Fruit fly (Drosophila melanogaster): ENCODE data around the gene Dref.

The Dref gene

dm6 chr2L:9947265-9947664 lies 19.8 kb downstream of the Dref start, which contains the start of gene CG5853 (continued):
- TF ChIP-seq CG4282 (GFP tag; optimal IDR thresholded peaks at IDR 0.05): no peak
- TF ChIP-seq CG9437 (GFP tag; optimal IDR thresholded peaks at IDR 0.05): no peak
- no peak for TF ChIP-seq CG7372 (GFP tag; IDR thresholded peaks at IDR 0.05)
- no peak for TF ChIP-seq CG10321 (GFP tag; IDR thresholded peaks at IDR 0.05)
- TF ChIP-seq NFAT (GFP tag; IDR thresholded peaks at IDR 0.05): 0 out of 2 replicates have a peak, but pooled peaks have one; percentile 32
- TF ChIP-seq fru (optimal IDR thresholded peaks at IDR 0.05): no peak
- TF ChIP-seq slou (GFP tag; optimal IDR thresholded peaks at IDR 0.05): no peak
- TF ChIP-seq CG7745 (tag; optimal IDR thresholded peaks at IDR 0.05): no peak
- no peak for TF ChIP-seq CG11093 (GFP tag; IDR thresholded peaks at IDR 0.05)
- TF ChIP-seq tna (GFP tag; IDR thresholded peaks at IDR 0.05; ENCODE audit: partially characterized antibody): no peak
- TF ChIP-seq chn (GFP tag; optimal IDR thresholded peaks at IDR 0.05): no peak
- TF ChIP-seq ham (GFP tag; IDR thresholded peaks at IDR 0.05): no peak
- TF ChIP-seq CG12071 (GFP tag; optimal IDR thresholded peaks at IDR 0.05): no peak
- no peak for TF ChIP-seq h (optimal IDR thresholded peaks at IDR 0.05)
- no peak for TF ChIP-seq bbx (GFP tag; IDR thresholded peaks at IDR 0.05; ENCODE audit: partially characterized antibody)
- TF ChIP-seq mirr (GFP tag; optimal IDR thresholded peaks at IDR 0.05): peak; percentile 84
- no peak for TF ChIP-seq NfI (GFP tag; optimal IDR thresholded peaks at IDR 0.05)
- TF ChIP-seq tio (GFP tag; optimal IDR thresholded peaks at IDR 0.05): no peak
- no peak for TF ChIP-seq CG2129 (GFP tag; IDR thresholded peaks at IDR 0.05; ENCODE audit: partially characterized antibody)
- TF ChIP-seq Abd-B (GFP tag; optimal IDR thresholded peaks at IDR 0.05): no peak
- no peak for TF ChIP-seq CG12219 (GFP tag; optimal IDR thresholded peaks at IDR 0.05)
- TF ChIP-seq CG10147 (GFP tag; optimal IDR thresholded peaks at IDR 0.05): no peak
- no peak for TF ChIP-seq CG18476 (GFP tag; optimal IDR thresholded peaks at IDR 0.05)
- no peak for TF ChIP-seq Dfd (GFP tag; optimal IDR thresholded peaks at IDR 0.05)
- TF ChIP-seq gce (GFP tag; IDR thresholded peaks at IDR 0.05): no peak
- no peak for TF ChIP-seq CG30403 (GFP tag; optimal IDR thresholded peaks at IDR 0.05)
- no peak for TF ChIP-seq scrt (GFP tag; optimal IDR thresholded peaks at IDR 0.05)
- TF ChIP-seq ranshi (GFP tag; IDR thresholded peaks at IDR 0.05): no peak
- no peak for TF ChIP-seq CG14667 (GFP tag; IDR thresholded peaks at IDR 0.05)
- TF ChIP-seq unpg (GFP tag; optimal IDR thresholded peaks at IDR 0.05): no peak
- TF ChIP-seq schlank (tag; optimal IDR thresholded peaks at IDR 0.05): no peak
- TF ChIP-seq Max (GFP tag; optimal IDR thresholded peaks at IDR 0.05): no peak
- no peak for TF ChIP-seq emc (GFP tag; optimal IDR thresholded peaks at IDR 0.05)
- no peak for TF ChIP-seq fd3F (GFP tag; optimal IDR thresholded peaks at IDR 0.05)
- no peak for TF ChIP-seq CG6765 (GFP tag; optimal IDR thresholded peaks at IDR 0.05)
- TF ChIP-seq CG2202 (tag; optimal IDR thresholded peaks at IDR 0.05): no peak
- no peak for TF ChIP-seq knrl (GFP tag; IDR thresholded peaks at IDR 0.05; ENCODE audit: partially characterized antibody)
- peak; percentile 25 for TF ChIP-seq CG3163 (GFP tag; optimal IDR thresholded peaks at IDR 0.05)
- TF ChIP-seq CG8089 (GFP tag; optimal IDR thresholded peaks at IDR 0.05): no peak
- TF ChIP-seq dm (GFP tag; optimal IDR thresholded peaks at IDR 0.05): no peak
- no peak for TF ChIP-seq Meics (GFP tag; optimal IDR thresholded peaks at IDR 0.05)
- TF ChIP-seq CG33557 (GFP tag; optimal IDR thresholded peaks at IDR 0.05): no peak
- TF ChIP-seq CG6175 (GFP tag; IDR thresholded peaks at IDR 0.05): peak; percentile 53; the same call in 1 of the 3 replicates
- TF ChIP-seq sr (GFP tag; IDR thresholded peaks at IDR 0.05): peak; percentile 32; the same call in 1 of the 3 replicates
- no peak for TF ChIP-seq Sin3A (optimal IDR thresholded peaks at IDR 0.05)
- TF ChIP-seq Doc2 (GFP tag; IDR thresholded peaks at IDR 0.05): no peak
- no peak for TF ChIP-seq YL-1 (GFP tag; optimal IDR thresholded peaks at IDR 0.05)
- no peak for TF ChIP-seq Fer2 (tag; optimal IDR thresholded peaks at IDR 0.05)
- TF ChIP-seq CG13296 (GFP tag; optimal IDR thresholded peaks at IDR 0.05): no peak
- no peak for TF ChIP-seq Neu2 (GFP tag; optimal IDR thresholded peaks at IDR 0.05; ENCODE audit: borderline replicate concordance)
- TF ChIP-seq CG8944 (GFP tag; optimal IDR thresholded peaks at IDR 0.05): no peak
- no peak for TF ChIP-seq Eip74EF (GFP tag; optimal IDR thresholded peaks at IDR 0.05)
- TF ChIP-seq lbe (GFP tag; optimal IDR thresholded peaks at IDR 0.05): peak; percentile 49

All from whole organism, embryonic.